Worm (Caenorhabditis elegans): ENCODE measurements around the gene pqn-36.

pqn-36 gene

DNA sequence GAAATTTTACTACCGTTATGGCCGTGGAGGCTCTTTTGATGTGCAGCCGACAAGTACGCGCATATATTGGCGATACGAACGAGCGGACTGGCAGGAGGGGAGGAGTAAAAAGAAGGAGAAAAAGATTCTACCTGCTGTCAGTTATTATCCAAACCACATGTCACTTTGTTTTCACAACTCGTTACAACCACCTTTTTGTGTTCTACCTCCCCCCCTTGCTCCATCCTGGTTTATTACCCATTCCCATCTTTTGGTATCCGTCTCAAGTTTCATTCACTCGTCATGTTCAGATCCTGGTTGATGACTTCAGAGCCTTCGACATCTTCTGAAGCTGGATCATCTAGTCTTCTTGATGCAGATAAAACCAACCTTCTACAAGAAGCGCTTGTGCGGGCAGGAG lies 7.7 kb downstream of the pqn-36 start, which contains the start of gene psa-3:
Gene psa-3 (plus strand): TSS at position 301 of the 400 bp plus-strand sequence.
- TF ChIP-seq tbx-37 (GFP tag; conservative IDR thresholded peaks at IDR 0.05) (no peak), ceh-36 (tag; optimal IDR thresholded peaks at IDR 0.05) (no peak), aly-1 (tag; optimal IDR thresholded peaks at IDR 0.05) (no peak), scrt-1 (GFP tag; IDR thresholded peaks at IDR 0.05) (no peak), sea-1 (GFP tag; conservative IDR thresholded peaks at IDR 0.05) (no peak), flt-1 (GFP tag; IDR thresholded peaks at IDR 0.05) (no peak), ceh-13 (GFP tag; optimal IDR thresholded peaks at IDR 0.05) (no peak), hmg-4 (GFP tag; optimal IDR thresholded peaks at IDR 0.05) (no peak)

DNA sequence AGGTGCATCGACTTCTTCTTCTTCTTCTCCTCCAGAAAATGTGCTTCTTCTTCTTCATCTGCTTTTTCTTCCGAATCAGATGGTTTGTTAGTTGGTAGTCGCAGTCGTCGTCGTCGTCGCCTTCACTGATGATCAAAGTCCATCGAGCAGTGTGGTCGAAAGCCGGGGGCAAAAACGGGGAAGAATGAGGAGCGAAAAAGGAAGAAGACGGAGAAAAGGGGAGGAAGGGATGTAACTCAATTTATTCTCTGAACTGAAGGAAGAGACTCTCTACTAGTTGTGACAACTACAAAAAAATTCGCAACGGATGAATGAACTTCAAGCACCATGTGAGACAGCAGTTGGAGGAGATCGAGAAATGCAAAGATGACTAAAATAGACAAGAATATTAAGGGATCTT lies 19.6 kb downstream of the pqn-36 start:
- TF ChIP-seq tbx-37 (GFP tag; conservative IDR thresholded peaks at IDR 0.05) = no peak
- TF ChIP-seq hnd-1 (tag; optimal IDR thresholded peaks at IDR 0.05) = no peak
- TF ChIP-seq tbx-11 (GFP tag; IDR thresholded peaks at IDR 0.05) = no peak
- TF ChIP-seq aly-1 (tag; optimal IDR thresholded peaks at IDR 0.05) = no peak
- no peak for TF ChIP-seq ama-1 (optimal IDR thresholded peaks at IDR 0.05)
- TF ChIP-seq hmg-4 (GFP tag; optimal IDR thresholded peaks at IDR 0.05) = no peak
- no peak for TF ChIP-seq flt-1 (GFP tag; IDR thresholded peaks at IDR 0.05)
- no peak for TF ChIP-seq pes-1 (GFP tag; IDR thresholded peaks at IDR 0.05)
- TF ChIP-seq ceh-36 (tag; optimal IDR thresholded peaks at IDR 0.05) = no peak
- TF ChIP-seq scrt-1 (GFP tag; IDR thresholded peaks at IDR 0.05) = no peak
- no peak for TF ChIP-seq tra-4 (tag; optimal IDR thresholded peaks at IDR 0.05)
- TF ChIP-seq ceh-13 (GFP tag; optimal IDR thresholded peaks at IDR 0.05) = no peak
- TF ChIP-seq hmbx-1 (tag; optimal IDR thresholded peaks at IDR 0.05) = no peak
- TF ChIP-seq F13C5.2 (tag; optimal IDR thresholded peaks at IDR 0.05) = no peak
- TF ChIP-seq sea-1 (GFP tag; conservative IDR thresholded peaks at IDR 0.05) = no peak
- TF ChIP-seq ets-7 (tag; optimal IDR thresholded peaks at IDR 0.05) = no peak
- TF ChIP-seq B0310.2 (tag; optimal IDR thresholded peaks at IDR 0.05) = no peak

DNA sequence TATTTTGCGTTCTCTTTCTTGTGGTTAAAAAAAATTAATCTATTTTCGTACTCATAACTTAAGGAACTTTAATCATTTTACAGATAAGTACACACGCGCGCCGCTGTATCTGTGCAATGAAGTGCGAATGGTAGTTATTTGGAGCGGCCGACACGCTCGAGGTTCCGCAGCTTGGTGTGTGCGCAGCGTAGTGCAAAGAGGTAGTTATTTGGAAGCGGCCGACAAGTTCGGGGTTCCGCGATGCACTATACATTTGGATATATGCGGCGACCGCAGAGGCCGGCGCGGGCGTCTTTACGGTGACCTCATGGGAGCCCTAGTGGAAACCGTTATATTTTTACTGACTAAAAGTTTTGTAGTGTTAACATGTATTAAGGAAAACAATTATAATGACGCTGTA lies 22.6 kb downstream of the pqn-36 start:
- TF ChIP-seq ceh-36 (tag; optimal IDR thresholded peaks at IDR 0.05) = no peak
- TF ChIP-seq tra-4 (tag; optimal IDR thresholded peaks at IDR 0.05) = no peak
- no peak for TF ChIP-seq hmbx-1 (tag; optimal IDR thresholded peaks at IDR 0.05)
- TF ChIP-seq scrt-1 (GFP tag; IDR thresholded peaks at IDR 0.05) = no peak
- no peak for TF ChIP-seq sea-1 (GFP tag; conservative IDR thresholded peaks at IDR 0.05)
- TF ChIP-seq tbx-37 (GFP tag; conservative IDR thresholded peaks at IDR 0.05) = no peak
- no peak for TF ChIP-seq hnd-1 (tag; optimal IDR thresholded peaks at IDR 0.05)
- no peak for TF ChIP-seq B0310.2 (tag; optimal IDR thresholded peaks at IDR 0.05)
- TF ChIP-seq pes-1 (GFP tag; IDR thresholded peaks at IDR 0.05) = no peak
- TF ChIP-seq flt-1 (GFP tag; IDR thresholded peaks at IDR 0.05) = no peak
- no peak for TF ChIP-seq aly-1 (tag; optimal IDR thresholded peaks at IDR 0.05)
- TF ChIP-seq ama-1 (optimal IDR thresholded peaks at IDR 0.05) = no peak

DNA sequence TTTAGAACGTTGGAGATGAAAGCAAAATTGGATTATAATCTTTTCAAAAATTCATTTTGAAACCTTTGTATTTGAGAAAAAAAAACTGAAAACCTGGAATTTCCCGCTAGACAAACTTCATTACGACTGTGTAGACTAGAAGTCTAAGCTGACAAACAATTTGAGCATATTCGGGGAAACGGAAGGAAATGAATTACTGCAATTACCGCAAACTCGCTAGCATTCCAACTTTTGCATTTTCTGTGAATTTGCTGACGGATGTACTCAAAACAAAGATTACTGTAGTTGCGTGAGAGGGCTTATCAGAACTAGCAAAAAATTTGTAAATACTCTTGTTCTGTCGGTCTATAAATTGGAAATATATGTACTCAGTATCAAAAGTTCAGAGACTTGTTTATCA lies 25.4 kb downstream of the pqn-36 start:
- TF ChIP-seq tra-4 (tag; optimal IDR thresholded peaks at IDR 0.05) (no peak), F13C5.2 (tag; optimal IDR thresholded peaks at IDR 0.05) (no peak), hmbx-1 (tag; optimal IDR thresholded peaks at IDR 0.05) (no peak), flt-1 (GFP tag; IDR thresholded peaks at IDR 0.05) (no peak), pes-1 (GFP tag; IDR thresholded peaks at IDR 0.05) (no peak), tbx-11 (GFP tag; IDR thresholded peaks at IDR 0.05) (no peak), sea-1 (GFP tag; conservative IDR thresholded peaks at IDR 0.05) (no peak), ceh-36 (tag; optimal IDR thresholded peaks at IDR 0.05) (no peak), hmg-4 (GFP tag; optimal IDR thresholded peaks at IDR 0.05) (no peak), tbx-37 (GFP tag; conservative IDR thresholded peaks at IDR 0.05) (no peak), scrt-1 (GFP tag; IDR thresholded peaks at IDR 0.05) (no peak), B0310.2 (tag; optimal IDR thresholded peaks at IDR 0.05) (no peak), hnd-1 (tag; optimal IDR thresholded peaks at IDR 0.05) (no peak), ama-1 (optimal IDR thresholded peaks at IDR 0.05) (no peak), ets-7 (tag; optimal IDR thresholded peaks at IDR 0.05) (no peak), aly-1 (tag; optimal IDR thresholded peaks at IDR 0.05) (no peak), ceh-13 (GFP tag; optimal IDR thresholded peaks at IDR 0.05) (no peak)

DNA sequence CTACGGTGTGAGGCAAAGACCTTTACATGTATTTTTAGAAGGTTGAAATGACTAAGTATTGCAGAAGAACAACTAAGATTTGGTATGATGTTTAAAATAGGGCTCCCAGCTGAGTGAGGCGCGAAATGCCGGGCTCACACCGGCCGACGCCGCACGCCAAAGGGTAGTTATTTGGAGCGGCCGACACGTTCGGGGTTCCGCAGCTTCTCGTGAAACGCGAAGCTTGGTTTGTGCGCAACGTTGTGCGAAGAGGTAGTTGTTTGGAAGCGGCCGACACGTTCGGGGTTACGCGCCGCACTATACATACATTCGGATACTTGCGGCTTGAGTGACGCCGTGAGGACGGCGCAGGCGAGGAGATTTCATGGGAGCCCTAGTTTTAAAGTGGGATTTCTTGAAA lies 27.0 kb downstream of the pqn-36 start:
- TF ChIP-seq ceh-13 (GFP tag; optimal IDR thresholded peaks at IDR 0.05) (no peak), B0310.2 (tag; optimal IDR thresholded peaks at IDR 0.05) (no peak), hmbx-1 (tag; optimal IDR thresholded peaks at IDR 0.05) (no peak), ama-1 (optimal IDR thresholded peaks at IDR 0.05) (no peak), tra-4 (tag; optimal IDR thresholded peaks at IDR 0.05) (no peak), flt-1 (GFP tag; IDR thresholded peaks at IDR 0.05) (no peak), scrt-1 (GFP tag; IDR thresholded peaks at IDR 0.05) (no peak), ceh-36 (tag; optimal IDR thresholded peaks at IDR 0.05) (no peak), aly-1 (tag; optimal IDR thresholded peaks at IDR 0.05) (no peak), tbx-11 (GFP tag; IDR thresholded peaks at IDR 0.05) (no peak), tbx-37 (GFP tag; conservative IDR thresholded peaks at IDR 0.05) (no peak), sea-1 (GFP tag; conservative IDR thresholded peaks at IDR 0.05) (no peak), F13C5.2 (tag; optimal IDR thresholded peaks at IDR 0.05) (no peak), pes-1 (GFP tag; IDR thresholded peaks at IDR 0.05) (no peak), hmg-4 (GFP tag; optimal IDR thresholded peaks at IDR 0.05) (no peak), hnd-1 (tag; optimal IDR thresholded peaks at IDR 0.05) (no peak), ets-7 (tag; optimal IDR thresholded peaks at IDR 0.05) (no peak)

DNA sequence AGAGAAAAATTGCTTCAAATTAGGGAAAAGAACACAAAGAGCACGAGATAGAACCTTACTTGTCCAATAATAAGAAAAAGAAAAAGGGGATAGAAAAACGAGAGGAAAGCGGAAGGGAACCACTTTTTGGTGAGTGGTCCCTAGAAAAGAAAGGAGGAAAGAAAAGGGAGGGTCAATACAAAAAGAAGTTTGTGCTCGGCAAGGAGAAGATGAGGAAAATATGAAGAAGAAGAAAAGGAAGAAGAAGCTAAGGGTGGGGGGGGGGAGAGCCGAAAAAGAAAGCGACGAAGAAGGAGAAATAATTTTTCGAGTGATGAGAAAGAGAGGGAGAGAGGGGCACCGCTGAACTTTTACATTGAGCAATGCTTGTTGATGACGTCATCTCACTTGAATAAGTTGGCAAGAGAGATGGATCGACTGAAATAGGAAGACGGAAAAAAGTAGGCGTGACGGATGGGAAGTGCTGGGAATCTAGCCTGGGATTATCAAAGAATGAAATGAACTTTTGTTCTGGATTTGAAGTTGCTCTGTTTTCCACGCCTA lies 29.4 kb downstream of the pqn-36 start:
- TF ChIP-seq hmg-4 (GFP tag; optimal IDR thresholded peaks at IDR 0.05) (no peak), ama-1 (optimal IDR thresholded peaks at IDR 0.05) (no peak), sea-1 (GFP tag; conservative IDR thresholded peaks at IDR 0.05) (no peak), ceh-13 (GFP tag; optimal IDR thresholded peaks at IDR 0.05) (no peak), F13C5.2 (tag; optimal IDR thresholded peaks at IDR 0.05) (no peak), tra-4 (tag; optimal IDR thresholded peaks at IDR 0.05) (no peak), ceh-36 (tag; optimal IDR thresholded peaks at IDR 0.05) (no peak), tbx-11 (GFP tag; IDR thresholded peaks at IDR 0.05) (no peak), pes-1 (GFP tag; IDR thresholded peaks at IDR 0.05) (no peak)

DNA sequence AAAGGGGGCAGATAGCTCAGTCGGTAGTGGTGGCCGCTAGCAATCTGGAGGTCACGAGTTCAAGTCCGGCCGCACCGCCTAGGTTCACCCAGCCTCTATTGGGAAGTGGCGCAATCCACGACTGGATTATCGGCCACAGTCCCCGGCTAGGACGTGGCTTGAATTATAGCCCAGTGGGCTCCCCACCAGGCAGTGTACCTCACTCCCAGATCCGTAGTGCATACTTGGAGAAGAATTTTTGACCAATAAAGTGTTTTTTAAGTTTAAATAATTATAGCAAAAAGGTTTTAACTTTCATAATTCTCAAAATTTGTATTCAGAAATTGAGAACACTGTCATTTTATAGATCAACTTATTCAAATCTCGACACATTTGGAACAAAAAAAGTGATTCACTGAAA lies 29.9 kb downstream of the pqn-36 start:
- TF ChIP-seq tra-4 (tag; optimal IDR thresholded peaks at IDR 0.05) = no peak
- TF ChIP-seq ceh-13 (GFP tag; optimal IDR thresholded peaks at IDR 0.05) = no peak
- TF ChIP-seq B0310.2 (tag; optimal IDR thresholded peaks at IDR 0.05) = no peak
- TF ChIP-seq tbx-11 (GFP tag; IDR thresholded peaks at IDR 0.05) = no peak
- no peak for TF ChIP-seq sea-1 (GFP tag; conservative IDR thresholded peaks at IDR 0.05)
